Fruit fly (Drosophila melanogaster) whole organism, wandering third instar larva: ENCODE data around the gene CG15145.

ENCODE experiments used
- Abd-B ChIP-seq: fragments of >200 bp; optimal IDR thresholded peaks from 2 replicates; lab custom pipeline; 2017; ENCODE audit warnings: missing biosample characterization, missing genetic modification characterization
- CG32264 ChIP-seq: fragments of 200-800 bp; sonication (Bioruptor generic); optimal IDR thresholded peaks from 2 replicates; lab custom pipeline; 2016; ENCODE audit warnings: missing biosample characterization, missing genetic modification characterization
- CG9705 ChIP-seq: fragments of 200-800 bp; sonication (Bioruptor generic); optimal IDR thresholded peaks from 2 replicates; lab custom pipeline; 2018; ENCODE audit warnings: missing biosample characterization, mild to moderate bottlenecking, missing genetic modification characterization
- CrebA ChIP-seq: fragments of 200-800 bp; sonication (Bioruptor generic); optimal IDR thresholded peaks from 2 replicates; lab custom pipeline; 2016; ENCODE audit warnings: missing biosample characterization, mild to moderate bottlenecking, missing genetic modification characterization, borderline replicate concordance
- Dfd ChIP-seq: fragments of >200 bp; optimal IDR thresholded peaks from 2 replicates; lab custom pipeline; 2017; ENCODE audit warnings: missing biosample characterization, missing genetic modification characterization
- Dif ChIP-seq: fragments of 200-275, 200-300 bp; sonication (Bioruptor generic); optimal IDR thresholded peaks from 2 replicates; lab custom pipeline; 2018; ENCODE audit warnings: missing biosample characterization, missing genetic modification characterization; ENCODE audit not compliant: partially characterized antibody
- GATAd ChIP-seq: sonication (Bioruptor generic); optimal IDR thresholded peaks from 2 replicates; lab custom pipeline; 2016; ENCODE audit warnings: missing biosample characterization, missing genetic modification characterization
- HLH106 ChIP-seq: fragments of 200-800 bp; optimal IDR thresholded peaks from 3 replicates; lab custom pipeline; 2019; ENCODE audit warnings: missing biosample characterization, mild to moderate bottlenecking, missing genetic modification characterization, moderate library complexity
- Hnf4 ChIP-seq: fragments of 200-800 bp; sonication (Bioruptor generic); optimal IDR thresholded peaks from 2 replicates; lab custom pipeline; 2016; ENCODE audit warnings: missing biosample characterization, mild to moderate bottlenecking, missing genetic modification characterization
- Hr78 ChIP-seq: fragments of >200 bp; optimal IDR thresholded peaks from 2 replicates; lab custom pipeline; 2017; ENCODE audit warnings: missing biosample characterization, missing genetic modification characterization
- Hr83 ChIP-seq: fragments of 200-300 bp; sonication (Bioruptor generic); optimal IDR thresholded peaks from 2 replicates; lab custom pipeline; 2016; ENCODE audit warnings: missing biosample characterization, mild to moderate bottlenecking, missing genetic modification characterization, moderate library complexity; ENCODE audit not compliant: poor library complexity, severe bottlenecking
- Jra ChIP-seq: sonication (Bioruptor generic); optimal IDR thresholded peaks from 2 replicates; lab custom pipeline; 2016; ENCODE audit warnings: missing biosample characterization, missing genetic modification characterization
- Mio ChIP-seq: sonication (Bioruptor generic); optimal IDR thresholded peaks from 2 replicates; lab custom pipeline; 2016; ENCODE audit warnings: missing biosample characterization, missing genetic modification characterization
- Myc ChIP-seq: fragments of >200 bp; optimal IDR thresholded peaks from 2 replicates; lab custom pipeline; 2017
- N ChIP-seq: fragments of >200 bp; optimal IDR thresholded peaks from 2 replicates; lab custom pipeline; 2018; ENCODE audit warnings: missing biosample characterization, missing external identifiers, missing genetic modification characterization
- OdsH ChIP-seq: fragments of 200-800 bp; sonication (Bioruptor generic); optimal IDR thresholded peaks from 2 replicates; lab custom pipeline; 2016; ENCODE audit warnings: missing biosample characterization, mild to moderate bottlenecking, missing genetic modification characterization
- Rel ChIP-seq, 2 experiments: fragments of 200-800 bp; sonication (Bioruptor generic) in 1 of 2; optimal IDR thresholded peaks; 2 replicates in 1 of 2; 3 replicates in 1 of 2; lab custom pipeline; 2016 to 2019; ENCODE audit warnings: mild to moderate bottlenecking in 2 of 2, missing biosample characterization in 2 of 2, missing genetic modification characterization in 2 of 2, moderate library complexity in 1 of 2
- Sp1 ChIP-seq: fragments of 200-800 bp; sonication (Bioruptor generic); optimal IDR thresholded peaks from 3 replicates; lab custom pipeline; 2019; ENCODE audit warnings: missing biosample characterization, mild to moderate bottlenecking, missing genetic modification characterization, moderate library complexity
- Vsx2 ChIP-seq: fragments of 200-300, 225-300 bp; sonication (Bioruptor generic); optimal IDR thresholded peaks from 2 replicates; lab custom pipeline; 2018; ENCODE audit warnings: missing biosample characterization, missing genetic modification characterization; ENCODE audit not compliant: partially characterized antibody
- br ChIP-seq: fragments of 200-800 bp; sonication (Bioruptor generic); optimal IDR thresholded peaks from 2 replicates; lab custom pipeline; 2016; ENCODE audit warnings: missing biosample characterization, missing genetic modification characterization
- brk ChIP-seq: fragments of 200-800 bp; sonication (Bioruptor generic); optimal IDR thresholded peaks from 2 replicates; lab custom pipeline; 2016; ENCODE audit warnings: missing biosample characterization, mild to moderate bottlenecking, missing genetic modification characterization
- dl ChIP-seq, 2 experiments: fragments of 175-275, 200-275 bp in 1 of 2; fragments of 200-275 bp in 1 of 2; sonication (Bioruptor generic); optimal IDR thresholded peaks; lab custom pipeline; 2018; ENCODE audit warnings: mild to moderate bottlenecking in 2 of 2, missing biosample characterization in 2 of 2, missing genetic modification characterization in 2 of 2, moderate library complexity in 2 of 2; ENCODE audit not compliant: partially characterized antibody in 2 of 2, insufficient read depth in 1 of 2
- dmrt93B ChIP-seq: fragments of 200-800 bp; sonication (Bioruptor generic); optimal IDR thresholded peaks from 2 replicates; lab custom pipeline; 2018; ENCODE audit warnings: missing biosample characterization, mild to moderate bottlenecking, missing genetic modification characterization
- dsf ChIP-seq: sonication (Bioruptor generic); optimal IDR thresholded peaks from 2 replicates; lab custom pipeline; 2016; ENCODE audit warnings: missing biosample characterization, missing genetic modification characterization, borderline replicate concordance
- ey ChIP-seq: fragments of 200-800 bp; sonication (Bioruptor generic); optimal IDR thresholded peaks from 2 replicates; lab custom pipeline; 2016; ENCODE audit warnings: missing biosample characterization, missing genetic modification characterization
- foxo ChIP-seq, 2 experiments: fragments of 200-800 bp; sonication (Bioruptor generic); optimal IDR thresholded peaks; 2 replicates in 1 of 2; 3 replicates in 1 of 2; lab custom pipeline; 2016 to 2017; ENCODE audit warnings: missing biosample characterization in 2 of 2, missing genetic modification characterization in 2 of 2
- fru ChIP-seq: fragments of 200-800 bp; sonication (Bioruptor generic); optimal IDR thresholded peaks from 3 replicates; lab custom pipeline; 2016; ENCODE audit warnings: missing biosample characterization, mild to moderate bottlenecking, missing genetic modification characterization
- h ChIP-seq: fragments of 200-800 bp; sonication (Bioruptor generic); optimal IDR thresholded peaks from 3 replicates; lab custom pipeline; 2016; ENCODE audit warnings: missing biosample characterization, mild to moderate bottlenecking, missing genetic modification characterization
- jim ChIP-seq: fragments of 175-275, 200-325 bp; sonication (Bioruptor generic); optimal IDR thresholded peaks from 2 replicates; lab custom pipeline; 2016; ENCODE audit warnings: missing biosample characterization, mild to moderate bottlenecking, missing genetic modification characterization
- lola ChIP-seq: fragments of >200 bp; optimal IDR thresholded peaks from 2 replicates; lab custom pipeline; 2017; ENCODE audit warnings: missing biosample characterization, missing genetic modification characterization
- pan ChIP-seq: fragments of >200 bp; optimal IDR thresholded peaks from 2 replicates; lab custom pipeline; 2017
- psq ChIP-seq: fragments of 200-800 bp; sonication (Bioruptor generic); optimal IDR thresholded peaks from 3 replicates; lab custom pipeline; 2017; ENCODE audit warnings: missing biosample characterization, mild to moderate bottlenecking, missing genetic modification characterization, moderate library complexity
- rgr ChIP-seq: fragments of 200-800 bp; sonication (Bioruptor generic); optimal IDR thresholded peaks from 3 replicates; lab custom pipeline; 2016; ENCODE audit warnings: missing biosample characterization, mild to moderate bottlenecking, missing genetic modification characterization
- sage ChIP-seq: fragments of 200-800 bp; sonication (Bioruptor generic); optimal IDR thresholded peaks from 2 replicates; lab custom pipeline; 2016; ENCODE audit warnings: missing biosample characterization, mild to moderate bottlenecking, missing genetic modification characterization
- sv ChIP-seq: fragments of 200-800 bp; sonication (Bioruptor generic); optimal IDR thresholded peaks from 3 replicates; lab custom pipeline; 2016; ENCODE audit warnings: missing biosample characterization, missing genetic modification characterization
- tai ChIP-seq: sonication (Bioruptor generic); optimal IDR thresholded peaks from 2 replicates; lab custom pipeline; 2016; ENCODE audit warnings: missing biosample characterization, missing genetic modification characterization
- usp ChIP-seq: fragments of >200 bp; optimal IDR thresholded peaks from 2 replicates; lab custom pipeline; 2017; ENCODE audit warnings: missing biosample characterization, missing genetic modification characterization
- woc ChIP-seq: sonication (Bioruptor generic); optimal IDR thresholded peaks from 2 replicates; lab custom pipeline; 2016; ENCODE audit warnings: missing biosample characterization, mild to moderate bottlenecking, missing genetic modification characterization

Gene CG15145

DNA sequence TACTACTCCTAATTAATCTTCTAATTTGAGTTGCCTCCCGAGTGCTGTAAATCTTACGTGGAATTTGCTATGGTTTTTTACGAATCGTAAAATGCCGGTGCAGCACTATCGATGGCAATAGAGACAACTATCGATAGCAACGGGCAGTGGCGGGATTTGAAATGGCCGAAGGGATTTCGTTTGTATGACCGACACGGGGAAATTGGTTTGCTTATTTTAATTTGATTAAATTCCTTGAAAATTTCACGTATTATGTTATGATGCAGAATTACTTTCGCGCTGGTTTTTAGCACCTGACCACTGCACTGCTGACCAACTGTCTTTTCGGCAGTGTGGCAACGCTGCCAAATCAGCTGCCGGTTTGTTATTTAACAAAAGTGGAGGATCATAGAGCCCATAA lies 47.9 kb downstream of the CG15145 start, which contains the start of the genes GCS2beta and CG5131 (continued):
- peak; percentile 87 for TF ChIP-seq Jra (GFP tag; lab: Kevin White, UChicago)
- peak; percentile 93 for TF ChIP-seq fru (GFP tag; lab: Kevin White, UChicago)
- peak; percentile 72 for TF ChIP-seq sage
- peak; percentile 92 for TF ChIP-seq GATAd (GFP tag; lab: Kevin White, UChicago)
- TF ChIP-seq brk (GFP tag; lab: Kevin White, UChicago), result no peak
- TF ChIP-seq Abd-B (GFP tag; lab: Kevin White, UChicago), result no peak

DNA sequence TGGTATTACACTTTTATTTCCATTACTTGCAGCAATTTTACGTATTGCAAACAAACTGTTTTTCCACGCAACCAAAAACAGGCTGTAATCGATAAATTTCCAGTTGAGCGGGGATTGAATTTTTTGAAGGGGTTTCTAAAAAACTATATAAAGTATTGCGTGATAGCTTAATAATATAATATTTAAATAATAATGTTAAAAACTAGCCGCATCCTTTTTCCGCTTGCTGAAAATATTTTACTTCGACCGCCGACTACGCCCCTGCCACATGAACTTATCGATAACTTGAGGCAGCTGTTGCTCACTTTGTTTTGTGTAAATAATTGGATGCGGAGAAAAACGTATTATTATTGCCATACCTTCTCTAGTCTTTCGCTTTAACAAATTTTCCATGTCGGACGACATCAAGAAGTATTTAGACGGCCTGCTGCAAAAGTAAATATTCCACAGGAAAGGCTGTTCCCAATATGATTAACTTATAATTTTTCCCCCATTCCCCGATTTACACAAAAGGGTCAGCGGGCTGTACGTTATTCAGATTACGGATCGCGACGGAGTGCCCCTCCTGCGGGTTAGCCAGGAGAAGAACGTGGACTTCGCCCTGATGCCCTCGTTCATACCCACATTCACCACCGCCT lies 51.0 kb downstream of the CG15145 start, which contains the start of the genes fws and Lamtor3:
fws (minus strand) TSS at position 87 of the 638 bp plus-strand sequence.
Lamtor3 (plus strand) TSS at position 289 of the 638 bp plus-strand sequence.
- TF ChIP-seq CG9705 (GFP tag; lab: Kevin White, UChicago) (peak; percentile 77), CrebA (GFP tag; lab: Kevin White, UChicago) (no peak), GATAd (GFP tag; lab: Kevin White, UChicago) (peak; percentile 93), ey (GFP tag; lab: Kevin White, UChicago) (peak; percentile 93), CG32264 (GFP tag; lab: Kevin White, UChicago) (peak; percentile 91), N (GFP tag; lab: Kevin White, UChicago) (no peak), Abd-B (GFP tag; lab: Kevin White, UChicago) (no peak), rgr (GFP tag; lab: Kevin White, UChicago) (peak; percentile 99), woc (GFP tag; lab: Kevin White, UChicago) (peak; percentile 83), psq (GFP tag; lab: Kevin White, UChicago) (peak; percentile 98), dmrt93B (GFP tag; lab: Kevin White, UChicago) (peak; percentile 98), dsf (GFP tag; lab: Kevin White, UChicago) (peak; percentile 94), Myc (lab: Kevin White, UChicago) (no peak), h (GFP tag; lab: Kevin White, UChicago) (peak; percentile 97), tai (GFP tag; lab: Kevin White, UChicago) (no peak), sage (peak; percentile 94), Vsx2 (GFP tag; lab: Kevin White, UChicago) (no peak), dl (GFP tag; optimal IDR thresholded peaks at IDR 0.05; lab: Kevin White, UChicago; ENCODE audit: insufficient read depth in 1 of 2, partially characterized antibody in 2 of 2) (no peak), br (GFP tag; lab: Kevin White, UChicago) (peak; percentile 97), Hr78 (GFP tag; lab: Kevin White, UChicago) (no peak), Rel (GFP tag; optimal IDR thresholded peaks at IDR 0.05; lab: Kevin White, UChicago) (peak; percentile 80), Rel (tag; optimal IDR thresholded peaks at IDR 0.05; lab: Kevin White, UChicago) (peak; percentile 71), pan (lab: Kevin White, UChicago) (no peak), Sp1 (GFP tag; lab: Kevin White, UChicago) (peak; percentile 97), Dif (GFP tag; lab: Kevin White, UChicago) (no peak), Hr83 (GFP tag; lab: Kevin White, UChicago) (peak; percentile 97), Dfd (GFP tag; lab: Kevin White, UChicago) (peak; percentile 85), fru (GFP tag; lab: Kevin White, UChicago) (peak; percentile 95), lola (GFP tag; lab: Kevin White, UChicago) (no peak), Mio (peak; percentile 83), jim (GFP tag; lab: Kevin White, UChicago) (peak; percentile 73), OdsH (GFP tag; lab: Kevin White, UChicago) (peak; percentile 98), usp (GFP tag; lab: Kevin White, UChicago) (no peak), Jra (GFP tag; lab: Kevin White, UChicago) (peak; percentile 95), HLH106 (peak; percentile 99), foxo (GFP tag; optimal IDR thresholded peaks at IDR 0.05; lab: Kevin White, UChicago) (peak; percentile 66 to 98), sv (peak; percentile 93), Hnf4 (GFP tag; lab: Kevin White, UChicago) (peak; percentile 96), brk (GFP tag; lab: Kevin White, UChicago) (no peak)
